Worm (Caenorhabditis elegans): ENCODE results near the gene snx-17.

The snx-17 gene

DNA sequence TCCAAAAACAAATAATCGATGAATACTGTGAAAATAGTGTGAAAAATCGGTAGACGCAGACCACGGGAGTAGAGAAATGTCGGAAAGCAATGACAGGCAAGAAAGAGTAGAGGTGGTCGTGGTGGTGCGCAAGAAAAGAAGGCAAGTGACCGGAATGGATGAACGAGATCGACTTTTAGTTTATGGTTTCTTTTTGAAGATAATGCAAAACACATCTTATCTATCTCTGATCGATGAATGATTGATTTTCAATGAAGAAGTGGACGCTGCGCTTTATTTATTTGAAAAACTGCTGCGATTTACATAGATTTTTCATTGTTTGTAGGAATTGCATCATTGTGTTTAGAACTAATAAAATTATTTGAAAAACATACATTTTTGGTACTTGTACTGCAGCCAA lies 2.2 kb downstream of the snx-17 start:
- no peak for TF ChIP-seq ham-2 (GFP tag; optimal IDR thresholded peaks at IDR 0.05)
- peak; percentile 78 for TF ChIP-seq elt-1 (tag; optimal IDR thresholded peaks at IDR 0.05; ENCODE audit: borderline replicate concordance, insufficient read depth)

DNA sequence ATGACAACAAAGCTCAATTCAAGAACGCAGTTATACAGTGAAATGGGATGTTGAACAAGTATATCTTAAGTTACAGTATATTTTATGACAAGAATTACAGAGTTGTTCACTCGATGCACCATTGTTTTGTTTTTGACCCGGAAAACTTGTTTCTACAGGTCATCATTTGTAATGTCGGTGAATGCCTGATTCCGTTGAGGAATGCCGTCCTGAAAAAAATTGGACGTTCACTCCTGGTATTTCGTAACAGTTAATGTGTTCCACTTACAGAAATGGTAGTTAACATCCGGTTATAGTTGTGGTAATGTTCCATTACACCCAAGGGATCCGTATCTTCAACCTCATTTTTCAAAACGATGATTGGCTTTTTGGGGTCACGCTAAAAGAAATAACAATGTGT lies 5.7 kb downstream of the snx-17 start:
- TF ChIP-seq sem-2 (GFP tag; optimal IDR thresholded peaks at IDR 0.05), result no peak
- no peak for TF ChIP-seq ceh-83 (GFP tag; optimal IDR thresholded peaks at IDR 0.05)
- TF ChIP-seq ztf-11 (tag; optimal IDR thresholded peaks at IDR 0.05), result no peak
- no peak for TF ChIP-seq lin-13 (tag; optimal IDR thresholded peaks at IDR 0.05)
- TF ChIP-seq elt-1 (tag; optimal IDR thresholded peaks at IDR 0.05; ENCODE audit: borderline replicate concordance, insufficient read depth), result no peak
- no peak for TF ChIP-seq ceh-43 (GFP tag; optimal IDR thresholded peaks at IDR 0.05)

DNA sequence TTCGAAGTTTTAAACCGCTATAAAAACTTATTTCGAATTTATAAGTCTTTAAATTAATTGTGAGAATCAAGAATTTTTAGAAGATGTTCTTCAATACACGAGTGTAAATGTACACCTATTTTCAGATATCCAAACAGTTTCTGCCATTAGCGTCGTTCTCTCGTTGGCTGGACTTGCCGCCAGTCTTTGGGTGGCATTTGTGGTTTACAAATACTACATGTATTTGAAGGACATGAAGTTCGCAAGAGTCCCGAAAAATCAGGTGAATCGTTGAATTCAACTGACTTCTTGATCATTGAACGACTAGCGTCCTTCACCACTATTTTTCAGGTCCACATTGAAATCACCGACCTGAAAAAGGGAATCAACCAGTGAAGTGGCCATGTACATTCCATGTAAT lies 6.4 kb downstream of the snx-17 start:
- TF ChIP-seq unc-120 (tag; optimal IDR thresholded peaks at IDR 0.05; ENCODE audit: poor library complexity, severe bottlenecking) (no peak), drap-1 (GFP tag; optimal IDR thresholded peaks at IDR 0.05) (no peak), unc-39 (tag; optimal IDR thresholded peaks at IDR 0.05) (no peak), nhr-2 (tag; optimal IDR thresholded peaks at IDR 0.05) (no peak), nhr-12 (tag; optimal IDR thresholded peaks at IDR 0.05) (no peak), unc-62 (GFP tag; optimal IDR thresholded peaks at IDR 0.05) (no peak), sem-2 (GFP tag; optimal IDR thresholded peaks at IDR 0.05) (no peak), ces-1 (GFP tag; optimal IDR thresholded peaks at IDR 0.05) (no peak), mep-1 (tag; optimal IDR thresholded peaks at IDR 0.05) (no peak), nhr-76 (tag; optimal IDR thresholded peaks at IDR 0.05) (no peak), ztf-11 (tag; optimal IDR thresholded peaks at IDR 0.05) (no peak), tbx-8 (GFP tag; optimal IDR thresholded peaks at IDR 0.05) (no peak), mls-2 (tag; optimal IDR thresholded peaks at IDR 0.05) (no peak)

DNA sequence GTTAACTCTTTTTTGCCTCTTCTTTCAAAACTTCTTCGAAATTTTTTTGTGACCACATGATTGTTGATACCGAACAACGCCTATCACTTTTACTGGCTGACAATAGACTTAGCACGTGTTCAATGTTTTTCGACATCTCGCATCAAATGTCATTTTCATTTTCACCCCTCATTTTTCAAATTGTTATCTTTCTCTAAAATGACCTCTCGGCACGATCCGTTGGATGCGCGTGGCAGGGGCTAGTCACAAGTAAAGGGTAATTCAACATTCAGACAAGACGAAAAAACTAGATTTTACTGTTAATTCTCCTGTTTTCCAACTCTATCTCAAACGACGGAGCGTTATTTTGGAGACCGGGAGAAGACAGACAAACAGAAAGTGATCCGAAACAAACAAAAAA lies 8.6 kb downstream of the snx-17 start, which contains the start of gene F17H10.2:
F17H10.2 (plus strand) TSS at position 316 of the 400 bp plus-strand sequence.
- TF ChIP-seq nhr-76 (tag; optimal IDR thresholded peaks at IDR 0.05) (no peak), mep-1 (tag; optimal IDR thresholded peaks at IDR 0.05) (no peak), lin-13 (tag; optimal IDR thresholded peaks at IDR 0.05) (no peak), elt-1 (tag; optimal IDR thresholded peaks at IDR 0.05; ENCODE audit: borderline replicate concordance, insufficient read depth) (no peak), lin-32 (GFP tag; optimal IDR thresholded peaks at IDR 0.05) (no peak), nhr-12 (tag; optimal IDR thresholded peaks at IDR 0.05) (no peak), M03D4.4 (tag; optimal IDR thresholded peaks at IDR 0.05) (no peak), nhr-28 (tag; optimal IDR thresholded peaks at IDR 0.05) (no peak), blmp-1 (tag; optimal IDR thresholded peaks at IDR 0.05) (no peak), ceh-83 (GFP tag; optimal IDR thresholded peaks at IDR 0.05) (no peak), tbx-8 (GFP tag; optimal IDR thresholded peaks at IDR 0.05) (no peak), ces-1 (GFP tag; optimal IDR thresholded peaks at IDR 0.05) (no peak), pha-4 (tag; optimal IDR thresholded peaks at IDR 0.05) (no peak), ceh-39 (tag; optimal IDR thresholded peaks at IDR 0.05) (no peak), hlh-1 (tag; optimal IDR thresholded peaks at IDR 0.05) (no peak), snpc-4 (tag; optimal IDR thresholded peaks at IDR 0.05) (no peak), ceh-43 (GFP tag; optimal IDR thresholded peaks at IDR 0.05) (no peak)

DNA sequence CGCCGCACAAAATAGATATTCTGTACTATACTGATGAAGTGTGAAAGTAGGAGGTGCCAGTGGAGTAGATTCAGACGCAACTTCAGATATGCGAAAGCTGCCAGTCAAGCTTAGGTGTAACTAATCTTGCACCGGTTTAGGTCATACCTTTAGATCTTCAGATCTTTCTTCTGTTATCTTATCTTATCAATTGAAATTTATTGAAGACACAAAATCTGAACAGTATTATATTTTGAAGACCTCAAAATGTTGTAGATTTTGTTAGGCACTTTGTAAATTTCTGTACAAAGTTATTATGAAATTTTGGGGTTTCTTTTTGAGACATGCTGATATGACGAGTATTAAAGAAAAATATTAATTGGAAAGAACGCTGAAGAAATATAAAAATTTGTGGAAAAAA lies 9.4 kb downstream of the snx-17 start:
- TF ChIP-seq ham-2 (GFP tag; optimal IDR thresholded peaks at IDR 0.05) (no peak), nhr-12 (tag; optimal IDR thresholded peaks at IDR 0.05) (no peak), flh-1 (GFP tag; optimal IDR thresholded peaks at IDR 0.05) (no peak), zip-8 (tag; optimal IDR thresholded peaks at IDR 0.05) (no peak), M03D4.4 (tag; optimal IDR thresholded peaks at IDR 0.05) (no peak), unc-39 (tag; optimal IDR thresholded peaks at IDR 0.05) (no peak), sptf-1 (tag; optimal IDR thresholded peaks at IDR 0.05) (no peak), unc-120 (tag; optimal IDR thresholded peaks at IDR 0.05; ENCODE audit: poor library complexity, severe bottlenecking) (no peak), mls-2 (tag; optimal IDR thresholded peaks at IDR 0.05) (no peak), mab-5 (tag; optimal IDR thresholded peaks at IDR 0.05) (no peak), unc-62 (GFP tag; optimal IDR thresholded peaks at IDR 0.05) (no peak)

DNA sequence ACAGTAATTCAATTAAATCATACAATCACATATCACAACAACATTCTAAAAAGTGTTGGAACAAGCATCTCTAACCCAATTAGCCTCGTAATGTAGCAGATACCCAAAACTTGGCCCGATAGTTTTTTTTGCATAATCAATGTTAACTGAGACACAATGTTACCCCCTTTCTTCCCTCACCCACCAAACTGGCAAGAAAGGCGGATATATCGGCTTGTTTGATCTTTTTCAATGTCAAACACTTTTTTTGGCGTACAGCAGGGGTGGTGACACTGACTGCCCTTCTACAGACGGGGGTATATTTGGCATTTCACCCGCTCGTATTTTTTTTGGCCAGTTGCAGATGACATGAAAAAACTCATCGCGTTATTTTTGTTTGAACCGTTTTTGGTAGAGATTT lies 12.1 kb downstream of the snx-17 start:
- TF ChIP-seq ceh-39 (tag; optimal IDR thresholded peaks at IDR 0.05) (no peak), ceh-83 (GFP tag; optimal IDR thresholded peaks at IDR 0.05) (no peak), ceh-43 (GFP tag; optimal IDR thresholded peaks at IDR 0.05) (no peak), cnd-1 (tag; optimal IDR thresholded peaks at IDR 0.05) (no peak), sem-2 (GFP tag; optimal IDR thresholded peaks at IDR 0.05) (no peak), hlh-1 (tag; optimal IDR thresholded peaks at IDR 0.05) (no peak), snpc-4 (tag; optimal IDR thresholded peaks at IDR 0.05) (no peak), unc-62 (GFP tag; optimal IDR thresholded peaks at IDR 0.05) (no peak), nhr-237 (tag; optimal IDR thresholded peaks at IDR 0.05) (no peak), mls-2 (tag; optimal IDR thresholded peaks at IDR 0.05) (no peak), tbx-8 (GFP tag; optimal IDR thresholded peaks at IDR 0.05) (no peak), lin-13 (tag; optimal IDR thresholded peaks at IDR 0.05) (no peak), lin-32 (GFP tag; optimal IDR thresholded peaks at IDR 0.05) (no peak), flh-1 (GFP tag; optimal IDR thresholded peaks at IDR 0.05) (no peak), elt-3 (tag; optimal IDR thresholded peaks at IDR 0.05) (no peak), pha-4 (tag; optimal IDR thresholded peaks at IDR 0.05) (no peak), lsy-2 (tag; optimal IDR thresholded peaks at IDR 0.05) (no peak), mab-5 (tag; optimal IDR thresholded peaks at IDR 0.05) (no peak), sptf-1 (tag; optimal IDR thresholded peaks at IDR 0.05) (no peak)
